Worm (Caenorhabditis elegans) whole organism, young adult: Measurements from ENCODE around the gene aldo-1.

Experiments used
- B0261.1 ChIP-seq: sonication (generic microtip); optimal IDR thresholded peaks from 2 replicates; lab custom pipeline; 2016; ENCODE audit warnings: mild to moderate bottlenecking, missing genetic modification characterization, moderate library complexity, missing compliant biosample characterization
- F10E7.11 ChIP-seq: sonication (generic microtip); optimal IDR thresholded peaks from 2 replicates; lab custom pipeline; 2017; ENCODE audit warnings: mild to moderate bottlenecking, missing genetic modification characterization, moderate library complexity, missing compliant biosample characterization
- Y53G8AR.9 ChIP-seq: fragments of 200-800 bp; sonication (Bioruptor generic); conservative IDR thresholded peaks from 2 replicates; pipeline ENCODE4 v1.3.6; 2022; ENCODE audit warnings: missing genetic modification reagents, missing genetic modification characterization, missing compliant biosample characterization
- ama-1 ChIP-seq, 3 experiments: fragments of 150-350 bp in 1 of 3; sonication (generic microtip) in 2 of 3; optimal IDR thresholded peaks; 2 replicates each; lab custom pipeline; 2014 to 2018; ENCODE audit warnings: missing biosample characterization in 2 of 3, missing genetic modification characterization in 2 of 3, missing genetic modification reagents in 2 of 3
- bed-2 ChIP-seq: fragments of 200-800 bp; sonication (Bioruptor generic); IDR thresholded peaks from 2 replicates; pipeline ENCODE4 v1.3.6; 2022; ENCODE audit warnings: missing genetic modification reagents, missing genetic modification characterization, missing compliant biosample characterization
- cebp-1 ChIP-seq, 2 experiments: fragments of 200-800 bp in 1 of 2; sonication (Bioruptor generic) in 1 of 2; sonication (generic microtip) in 1 of 2; IDR thresholded peaks in 1 of 2; optimal IDR thresholded peaks in 1 of 2; 2 replicates each; pipeline versions ENCODE4 v1.3.6 to Lab custom; 2017 to 2022; ENCODE audit warnings: missing compliant biosample characterization in 2 of 2, missing genetic modification characterization in 2 of 2, mild to moderate bottlenecking in 1 of 2, missing genetic modification reagents in 1 of 2, moderate library complexity in 1 of 2
- efl-1 ChIP-seq: fragments of 150-350 bp; optimal IDR thresholded peaks from 2 replicates; lab custom pipeline; 2014; ENCODE audit warnings: missing biosample characterization, missing genetic modification reagents, missing genetic modification characterization
- hrde-1 ChIP-seq: sonication (generic microtip); optimal IDR thresholded peaks from 2 replicates; lab custom pipeline; 2016; ENCODE audit warnings: missing genetic modification characterization, mild to moderate bottlenecking, missing compliant biosample characterization, moderate library complexity, missing genotype, missing genetic modification reagents, borderline replicate concordance
- nhr-27 ChIP-seq: fragments of 200-800 bp; sonication (Bioruptor generic); optimal IDR thresholded peaks from 2 replicates; lab custom pipeline; 2018; ENCODE audit warnings: mild to moderate bottlenecking, missing genetic modification characterization, moderate library complexity, missing compliant biosample characterization
- nhr-80 ChIP-seq: sonication (generic microtip); optimal IDR thresholded peaks from 2 replicates; lab custom pipeline; 2016; ENCODE audit warnings: missing genetic modification characterization, missing compliant biosample characterization

ce11 chrIII:13606865-13607264, 42.1 kb upstream of the aldo-1 start:
- TF ChIP-seq efl-1 (GFP tag; lab: Kevin White, UChicago) (no peak), bed-2 (GFP tag; lab: Robert Waterston, UW) (no peak), ama-1 (optimal IDR thresholded peaks at IDR 0.05; lab: Kevin White, UChicago) (no peak), ama-1 (GFP tag; optimal IDR thresholded peaks at IDR 0.05; lab: Kevin White, UChicago) (no peak), nhr-27 (tag; lab: Kevin White, UChicago) (no peak), F10E7.11 (no peak), hrde-1 (tag; lab: Kevin White, UChicago) (no peak), B0261.1 (tag; lab: Kevin White, UChicago) (no peak), Y53G8AR.9 (GFP tag; lab: Robert Waterston, UW) (no peak), nhr-80 (tag; lab: Kevin White, UChicago) (no peak), cebp-1 (GFP tag; IDR thresholded peaks at IDR 0.05; lab: Robert Waterston, UW) (no peak), cebp-1 (tag; optimal IDR thresholded peaks at IDR 0.05; lab: Kevin White, UChicago) (no peak)
